Worm (Caenorhabditis elegans) whole organism, L3 larva: ENCODE data around the gene oac-21.

ENCODE experiments used
- R02D3.7 ChIP-seq: fragments of 150-350 bp; optimal IDR thresholded peaks from 2 replicates; lab custom pipeline; 2014; ENCODE audit warnings: missing biosample characterization, missing genetic modification characterization
- ZK546.5 ChIP-seq: sonication (generic microtip); optimal IDR thresholded peaks from 2 replicates; lab custom pipeline; 2017; ENCODE audit warnings: missing biosample characterization, missing genetic modification characterization
- aly-2 ChIP-seq: fragments of 150-350 bp; optimal IDR thresholded peaks from 2 replicates; lab custom pipeline; 2014; ENCODE audit warnings: missing biosample characterization, missing genetic modification characterization
- ceh-16 ChIP-seq: sonication (generic microtip); optimal IDR thresholded peaks from 2 replicates; lab custom pipeline; 2017; ENCODE audit warnings: missing biosample characterization, missing genetic modification characterization
- ceh-82 ChIP-seq: fragments of 150-350 bp; optimal IDR thresholded peaks from 2 replicates; lab custom pipeline; 2014; ENCODE audit warnings: missing biosample characterization, missing genetic modification characterization
- ceh-9 ChIP-seq: sonication (generic microtip); optimal IDR thresholded peaks from 2 replicates; lab custom pipeline; 2018; ENCODE audit warnings: missing biosample characterization, missing genetic modification characterization
- daf-12 ChIP-seq: fragments of 150-350 bp; optimal IDR thresholded peaks from 2 replicates; lab custom pipeline; 2014; ENCODE audit warnings: missing biosample characterization, missing genetic modification reagents, missing genetic modification characterization
- egl-27 ChIP-seq: sonication (generic microtip); optimal IDR thresholded peaks from 4 replicates; lab custom pipeline; 2017; ENCODE audit warnings: missing biosample characterization, missing genetic modification reagents, missing genetic modification characterization
- egl-5 ChIP-seq: fragments of 150-350 bp; optimal IDR thresholded peaks from 2 replicates; lab custom pipeline; 2017; ENCODE audit warnings: missing biosample characterization, missing genetic modification reagents, missing genetic modification characterization, inconsistent platforms
- elt-2 ChIP-seq: sonication (generic microtip); optimal IDR thresholded peaks from 2 replicates; lab custom pipeline; 2016; ENCODE audit warnings: missing genetic modification reagents, mild to moderate bottlenecking, missing genetic modification characterization, missing compliant biosample characterization
- elt-3 ChIP-seq, 3 experiments: fragments of 150-350 bp in 1 of 3; sonication (generic microtip) in 2 of 3; optimal IDR thresholded peaks; 2 replicates in 2 of 3; 4 replicates in 1 of 3; lab custom pipeline; 2014 to 2017; ENCODE audit warnings: missing biosample characterization in 3 of 3, missing genetic modification characterization in 3 of 3
- eor-1 ChIP-seq, 2 experiments: fragments of 150-350 bp; optimal IDR thresholded peaks; 2 replicates each; lab custom pipeline; 2014 to 2018; ENCODE audit warnings: missing biosample characterization in 2 of 2, missing genetic modification characterization in 2 of 2
- fkh-2 ChIP-seq: fragments of 150-350 bp; optimal IDR thresholded peaks from 2 replicates; lab custom pipeline; 2014; ENCODE audit warnings: missing biosample characterization, missing genetic modification reagents, missing genetic modification characterization
- fos-1 ChIP-seq: fragments of 150-350 bp; optimal IDR thresholded peaks from 2 replicates; lab custom pipeline; 2014; ENCODE audit warnings: missing biosample characterization, missing genetic modification characterization
- jun-1 ChIP-seq: fragments of 150-350 bp; optimal IDR thresholded peaks from 2 replicates; lab custom pipeline; 2014; ENCODE audit warnings: missing biosample characterization, missing genetic modification reagents, missing genetic modification characterization
- lin-15B ChIP-seq: fragments of 150-350 bp; optimal IDR thresholded peaks from 2 replicates; lab custom pipeline; 2014; ENCODE audit warnings: missing biosample characterization, missing genetic modification characterization
- lin-39 ChIP-seq: fragments of 150-350 bp; optimal IDR thresholded peaks from 2 replicates; lab custom pipeline; 2018; ENCODE audit warnings: missing biosample characterization, missing genetic modification reagents, missing genetic modification characterization
- lsy-12 ChIP-seq: sonication (generic microtip); optimal IDR thresholded peaks from 2 replicates; lab custom pipeline; 2016; ENCODE audit warnings: mild to moderate bottlenecking, missing genetic modification characterization, missing compliant biosample characterization
- mdl-1 ChIP-seq: fragments of 150-350 bp; optimal IDR thresholded peaks from 2 replicates; lab custom pipeline; 2014; ENCODE audit warnings: missing biosample characterization, missing genetic modification characterization
- mml-1 ChIP-seq: fragments of 150-350 bp; sonication (generic microtip); optimal IDR thresholded peaks from 3 replicates; lab custom pipeline; 2014; ENCODE audit warnings: missing biosample characterization, missing genetic modification characterization
- nfya-1 ChIP-seq: sonication (generic microtip); optimal IDR thresholded peaks from 2 replicates; lab custom pipeline; 2017; ENCODE audit warnings: missing genetic modification characterization, mild to moderate bottlenecking, missing compliant biosample characterization, antibody characterized with exemption, moderate library complexity; ENCODE audit not compliant: insufficient read depth
- nhr-11 ChIP-seq: fragments of 150-350 bp; optimal IDR thresholded peaks from 2 replicates; lab custom pipeline; 2014; ENCODE audit warnings: missing biosample characterization, missing genetic modification characterization
- nhr-12 ChIP-seq: fragments of 150-350 bp; optimal IDR thresholded peaks from 2 replicates; lab custom pipeline; 2014; ENCODE audit warnings: missing biosample characterization, missing genetic modification characterization
- nhr-23 ChIP-seq: fragments of 150-350 bp; optimal IDR thresholded peaks from 2 replicates; lab custom pipeline; 2014; ENCODE audit warnings: missing biosample characterization, missing genetic modification reagents, missing genetic modification characterization
- nhr-237 ChIP-seq: fragments of 150-350 bp; optimal IDR thresholded peaks from 2 replicates; lab custom pipeline; 2014; ENCODE audit warnings: missing biosample characterization, missing genetic modification characterization
- nhr-25 ChIP-seq: sonication (generic microtip); optimal IDR thresholded peaks from 2 replicates; lab custom pipeline; 2017; ENCODE audit warnings: missing biosample characterization, missing genetic modification characterization
- nhr-28 ChIP-seq: fragments of 150-350 bp; optimal IDR thresholded peaks from 2 replicates; lab custom pipeline; 2014; ENCODE audit warnings: missing biosample characterization, missing genetic modification characterization
- nhr-43 ChIP-seq: sonication (generic microtip); optimal IDR thresholded peaks from 2 replicates; lab custom pipeline; 2016; ENCODE audit warnings: mild to moderate bottlenecking, missing genetic modification characterization, missing compliant biosample characterization; ENCODE audit not compliant: poor library complexity, severe bottlenecking
- pha-4 ChIP-seq: fragments of 150-350 bp; optimal IDR thresholded peaks from 2 replicates; lab custom pipeline; 2014; ENCODE audit warnings: missing biosample characterization, missing genetic modification reagents, missing genetic modification characterization
- pqm-1 ChIP-seq: fragments of 150-350 bp; optimal IDR thresholded peaks from 2 replicates; lab custom pipeline; 2017; ENCODE audit warnings: missing biosample characterization, missing genetic modification characterization, inconsistent platforms
- skn-1 ChIP-seq: fragments of 150-350 bp; optimal IDR thresholded peaks from 2 replicates; lab custom pipeline; 2014; ENCODE audit warnings: missing biosample characterization, missing genetic modification characterization
- snpc-4 ChIP-seq: fragments of 150-350 bp; optimal IDR thresholded peaks from 2 replicates; lab custom pipeline; 2014; ENCODE audit warnings: missing biosample characterization, missing genetic modification characterization
- tbx-2 ChIP-seq: sonication (generic microtip); optimal IDR thresholded peaks from 2 replicates; lab custom pipeline; 2016; ENCODE audit warnings: mild to moderate bottlenecking, missing genetic modification characterization, missing compliant biosample characterization
- unc-39 ChIP-seq: sonication (generic microtip); optimal IDR thresholded peaks from 4 replicates; lab custom pipeline; 2017; ENCODE audit warnings: missing biosample characterization, missing genetic modification characterization
- unc-62 ChIP-seq: fragments of 150-350 bp; sonication (generic microtip); optimal IDR thresholded peaks from 4 replicates; lab custom pipeline; 2014; ENCODE audit warnings: missing biosample characterization, missing genetic modification reagents, missing genetic modification characterization
- zag-1 ChIP-seq: fragments of 150-350 bp; optimal IDR thresholded peaks from 2 replicates; lab custom pipeline; 2014; ENCODE audit warnings: missing biosample characterization, missing genetic modification characterization
- ztf-11 ChIP-seq: fragments of 150-350 bp; optimal IDR thresholded peaks from 2 replicates; lab custom pipeline; 2014; ENCODE audit warnings: missing biosample characterization, missing genetic modification characterization
- ztf-4 ChIP-seq: fragments of 150-350 bp; optimal IDR thresholded peaks from 2 replicates; lab custom pipeline; 2014; ENCODE audit warnings: missing biosample characterization, missing genetic modification characterization

oac-21 gene

DNA sequence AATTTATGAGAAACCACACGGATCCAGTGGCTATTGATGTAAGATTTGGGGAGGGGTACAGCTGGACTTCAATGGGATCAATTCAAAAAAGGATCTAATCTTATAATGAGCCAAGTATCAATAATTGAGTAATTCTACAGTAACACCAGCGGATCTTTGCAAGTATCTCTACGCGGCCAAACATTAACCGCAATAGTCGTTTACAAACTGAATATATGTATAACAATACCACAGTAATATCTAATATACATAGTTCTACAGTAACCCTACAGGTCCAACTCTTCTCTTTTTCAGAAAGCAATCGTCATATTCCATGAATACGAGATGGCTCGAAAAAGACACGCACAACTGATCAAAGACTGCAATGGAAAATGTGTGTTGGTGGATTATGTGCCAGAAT, 3.0 kb downstream of the oac-21 start, which contains the start of gene F56D6.9:
Gene F56D6.9, plus strand, starts transcription at position 301 of the 400 bp plus-strand sequence.
- TF ChIP-seq nhr-12 (tag; lab: Kevin White, UChicago) (no peak), aly-2 (tag; lab: Kevin White, UChicago) (no peak), ztf-11 (tag; lab: Kevin White, UChicago) (no peak), mdl-1 (tag; lab: Kevin White, UChicago) (no peak), fos-1 (no peak), jun-1 (no peak), nhr-25 (tag; lab: Kevin White, UChicago) (no peak), snpc-4 (no peak), skn-1 (tag; lab: Kevin White, UChicago) (no peak), nhr-23 (tag; lab: Kevin White, UChicago) (no peak), lin-39 (tag; lab: Kevin White, UChicago) (no peak), egl-5 (tag; lab: Kevin White, UChicago) (no peak), ZK546.5 (tag; lab: Kevin White, UChicago) (no peak), nhr-28 (no peak), zag-1 (tag; lab: Kevin White, UChicago) (no peak), unc-62 (GFP tag; lab: Kevin White, UChicago) (no peak), nhr-11 (no peak), mml-1 (tag; lab: Kevin White, UChicago) (no peak), lin-15B (no peak)

ce11 chrIV:3894004-3894480, 5.0 kb downstream of the oac-21 start, which contains the start of gene F56D6.8:
Gene F56D6.8, minus strand, starts transcription at chrIV:3894430.
- TF ChIP-seq unc-39 (no peak), lin-39 (tag; lab: Kevin White, UChicago) (no peak), skn-1 (tag; lab: Kevin White, UChicago) (no peak), fkh-2 (no peak), elt-3 (tag; optimal IDR thresholded peaks at IDR 0.05; lab: Kevin White, UChicago) (no peak), lin-15B (no peak), lsy-12 (tag; lab: Kevin White, UChicago) (no peak), ceh-82 (no peak), aly-2 (tag; lab: Kevin White, UChicago) (no peak), eor-1 (tag; optimal IDR thresholded peaks at IDR 0.05; lab: Kevin White, UChicago) (no peak), tbx-2 (tag; lab: Kevin White, UChicago) (no peak), daf-12 (no peak), nhr-23 (tag; lab: Kevin White, UChicago) (no peak), nfya-1 (no peak), nhr-43 (tag; lab: Kevin White, UChicago) (no peak), ztf-4 (tag; lab: Kevin White, UChicago) (no peak)

DNA sequence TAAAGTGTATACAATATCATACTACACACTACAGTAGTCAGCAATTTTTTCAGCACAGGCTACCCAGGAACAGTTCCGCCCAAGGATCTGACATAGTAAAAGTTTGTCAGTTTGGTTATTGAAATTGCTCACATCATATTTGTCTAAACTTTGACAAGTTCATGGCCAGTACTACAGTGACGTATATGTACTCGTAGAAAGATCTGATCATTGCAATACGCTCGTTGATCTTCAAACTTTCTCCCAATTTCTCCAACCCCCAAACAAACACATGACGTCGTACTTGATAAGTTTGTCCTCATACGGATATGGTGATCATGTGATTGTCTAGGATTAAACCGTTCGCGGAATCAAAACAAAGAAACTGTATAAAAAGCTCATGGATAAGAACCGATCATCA, 5.7 kb downstream of the oac-21 start, which contains the start of gene dct-8:
Gene dct-8, plus strand, starts transcription at position 301 of the 400 bp plus-strand sequence.
- no peak for TF ChIP-seq nhr-25 (tag; lab: Kevin White, UChicago)
- TF ChIP-seq nhr-12 (tag; lab: Kevin White, UChicago): no peak
- no peak for TF ChIP-seq nhr-237 (tag; lab: Kevin White, UChicago)
- TF ChIP-seq elt-2: no peak
- TF ChIP-seq lin-39 (tag; lab: Kevin White, UChicago): no peak

DNA sequence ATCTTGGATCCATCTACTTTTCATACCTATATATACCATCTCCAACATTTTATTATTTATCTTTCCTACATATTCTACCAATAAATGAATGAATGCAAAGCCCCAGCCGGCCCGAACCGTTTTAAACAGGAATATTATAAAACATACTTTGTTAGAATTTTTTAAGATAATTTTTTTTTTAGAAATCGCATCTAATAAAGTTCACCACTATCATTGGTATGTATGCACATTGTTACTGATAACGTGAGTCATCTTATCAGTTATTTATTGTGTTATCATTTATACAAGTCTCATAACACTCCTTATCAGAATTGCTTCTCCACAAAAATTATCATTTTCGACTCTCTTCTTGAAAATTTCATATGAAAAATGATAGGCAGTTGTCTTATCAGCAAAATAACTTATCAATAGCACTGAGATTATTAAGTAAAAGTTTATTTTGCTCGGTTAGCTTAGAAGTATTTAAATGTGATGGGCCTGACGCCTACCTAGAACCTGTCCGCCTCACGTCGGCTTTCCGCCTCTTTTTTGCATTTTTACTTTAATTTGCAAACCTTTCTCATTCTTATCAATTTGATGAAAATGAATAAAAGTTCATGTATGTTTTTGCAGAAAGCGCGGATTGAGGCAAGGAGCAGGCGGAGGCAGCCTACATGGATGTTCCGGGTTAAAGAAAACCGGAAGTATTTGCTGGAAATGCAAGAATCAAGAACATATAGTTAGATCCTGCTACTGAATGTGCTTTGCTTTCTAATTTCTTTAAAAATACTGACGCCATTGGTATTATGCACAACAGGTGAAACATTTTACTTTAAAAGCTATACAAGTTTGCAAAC, 10.9 kb downstream of the oac-21 start, which contains the start of gene srz-62:
Gene srz-62, plus strand, starts transcription at position 786 of the 836 bp plus-strand sequence.
- peak; percentile 82 for TF ChIP-seq fos-1
- no peak for TF ChIP-seq lsy-12 (tag; lab: Kevin White, UChicago)
- no peak for TF ChIP-seq daf-12
- no peak for TF ChIP-seq nhr-12 (tag; lab: Kevin White, UChicago)
- TF ChIP-seq aly-2 (tag; lab: Kevin White, UChicago): no peak
- TF ChIP-seq jun-1: peak; percentile 98
- no peak for TF ChIP-seq ceh-82
- TF ChIP-seq lin-39 (tag; lab: Kevin White, UChicago): no peak
- no peak for TF ChIP-seq ceh-9 (tag; lab: Kevin White, UChicago)
- peak; percentile 100 for TF ChIP-seq pqm-1 (tag; lab: Kevin White, UChicago)
- TF ChIP-seq skn-1 (tag; lab: Kevin White, UChicago): no peak
- peak; percentile 100 for TF ChIP-seq elt-2
- TF ChIP-seq egl-27 (tag; lab: Kevin White, UChicago): peak; percentile 92
- TF ChIP-seq ztf-4 (tag; lab: Kevin White, UChicago): no peak
- peak; percentile 91 for TF ChIP-seq pha-4 (tag; lab: Kevin White, UChicago)
- TF ChIP-seq R02D3.7 (tag; lab: Kevin White, UChicago): no peak
- no peak for TF ChIP-seq ceh-16 (tag; lab: Kevin White, UChicago)
- TF ChIP-seq, all 47 proteins: peak for 6
